Fruit fly (Drosophila melanogaster): ENCODE data around the gene CG17193.

Gene CG17193

DNA sequence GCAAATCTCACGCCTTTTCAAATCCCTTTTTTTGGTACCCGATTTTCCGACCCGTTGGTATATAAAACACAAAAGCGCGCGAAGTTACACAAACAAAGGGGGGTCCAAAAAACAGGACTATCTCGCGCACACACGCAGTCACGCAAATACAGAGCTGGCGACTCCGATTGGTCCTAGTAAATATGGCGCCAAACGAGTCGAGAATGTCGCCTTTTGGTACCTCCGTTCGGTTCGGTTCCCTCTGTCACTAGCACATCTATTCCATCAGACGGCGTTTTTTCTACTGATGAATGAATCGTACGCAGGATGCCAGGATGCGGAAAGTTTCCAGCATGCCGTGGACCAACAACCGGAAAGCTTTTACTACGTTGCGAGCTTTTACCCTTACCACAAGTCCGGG is at the start of gene CG17193:
CG17193 (minus strand) TSS at position 289 of the 400 bp plus-strand sequence.
- no peak for TF ChIP-seq spab (GFP tag; optimal IDR thresholded peaks at IDR 0.05)
- no peak for TF ChIP-seq CG31627 (GFP tag; optimal IDR thresholded peaks at IDR 0.05)
- TF ChIP-seq Sox102F (GFP tag; optimal IDR thresholded peaks at IDR 0.05): no peak
- TF ChIP-seq CG8319 (GFP tag; optimal IDR thresholded peaks at IDR 0.05): no peak
- no peak for TF ChIP-seq CG6808 (GFP tag; optimal IDR thresholded peaks at IDR 0.05)
- TF ChIP-seq eg (GFP tag; IDR thresholded peaks at IDR 0.05): no peak
- no peak for TF ChIP-seq CG6854 (GFP tag; optimal IDR thresholded peaks at IDR 0.05)
- TF ChIP-seq fd59A (GFP tag; optimal IDR thresholded peaks at IDR 0.05): no peak
- TF ChIP-seq CG8119 (GFP tag; IDR thresholded peaks at IDR 0.05): no peak
- TF ChIP-seq topi (GFP tag; optimal IDR thresholded peaks at IDR 0.05): no peak
- TF ChIP-seq Eip78C (GFP tag): no peak

dm6 chr3R:20082350-20082749 is 26.5 kb upstream of the CG17193 start, which contains the start of gene Rh3:
Gene Rh3, minus strand, starts transcription at chr3R:20082450.
- TF ChIP-seq ss (GFP tag; optimal IDR thresholded peaks at IDR 0.05) (no peak), CG10631 (GFP tag; optimal IDR thresholded peaks at IDR 0.05) (no peak), Hr4 (GFP tag; optimal IDR thresholded peaks at IDR 0.05) (no peak), CG6276 (GFP tag; optimal IDR thresholded peaks at IDR 0.05) (no peak), fd59A (GFP tag; optimal IDR thresholded peaks at IDR 0.05) (no peak), cyc (GFP tag; optimal IDR thresholded peaks at IDR 0.05) (no peak), eg (GFP tag; IDR thresholded peaks at IDR 0.05) (no peak), Sox14 (GFP tag; optimal IDR thresholded peaks at IDR 0.05) (no peak), CG11294 (GFP tag; IDR thresholded peaks at IDR 0.05) (no peak), Ets96B (tag; optimal IDR thresholded peaks at IDR 0.05) (no peak), CG7368 (GFP tag; optimal IDR thresholded peaks at IDR 0.05) (no peak), CG11762 (GFP tag; optimal IDR thresholded peaks at IDR 0.05; ENCODE audit: insufficient read depth) (no peak), Smox (GFP tag; optimal IDR thresholded peaks at IDR 0.05) (no peak), Gug (GFP tag; IDR thresholded peaks at IDR 0.05) (no peak), CG31627 (GFP tag; optimal IDR thresholded peaks at IDR 0.05) (no peak), vri (GFP tag; optimal IDR thresholded peaks at IDR 0.05) (no peak), Ets21C (GFP tag; optimal IDR thresholded peaks at IDR 0.05) (no peak), svp (GFP tag) (no peak), CG3919 (GFP tag; optimal IDR thresholded peaks at IDR 0.05) (no peak), CG16779 (tag; optimal IDR thresholded peaks at IDR 0.05) (no peak)

dm6 chr3R:20080205-20080604 is 24.3 kb upstream of the CG17193 start:
- no peak for TF ChIP-seq Smox (GFP tag; optimal IDR thresholded peaks at IDR 0.05)
- no peak for TF ChIP-seq CG1621 (tag; optimal IDR thresholded peaks at IDR 0.05)
- TF ChIP-seq dac (GFP tag; optimal IDR thresholded peaks at IDR 0.05): no peak
- TF ChIP-seq Hr4 (GFP tag; optimal IDR thresholded peaks at IDR 0.05): no peak
- no peak for TF ChIP-seq CG7368 (GFP tag; optimal IDR thresholded peaks at IDR 0.05)
- TF ChIP-seq CG8119 (GFP tag; IDR thresholded peaks at IDR 0.05): no peak
- TF ChIP-seq CG31627 (GFP tag; optimal IDR thresholded peaks at IDR 0.05): no peak
- no peak for TF ChIP-seq CG11902 (GFP tag; optimal IDR thresholded peaks at IDR 0.05)
- TF ChIP-seq CG6276 (GFP tag; optimal IDR thresholded peaks at IDR 0.05): no peak
- no peak for TF ChIP-seq Ets21C (GFP tag; optimal IDR thresholded peaks at IDR 0.05)

- no peak for TF ChIP-seq Sox102F (GFP tag; optimal IDR thresholded peaks at IDR 0.05)
- TF ChIP-seq net (GFP tag; optimal IDR thresholded peaks at IDR 0.05): no peak
- TF ChIP-seq topi (GFP tag; optimal IDR thresholded peaks at IDR 0.05): no peak
- no peak for TF ChIP-seq Smox (GFP tag; optimal IDR thresholded peaks at IDR 0.05)
- no peak for TF ChIP-seq CG3919 (GFP tag; optimal IDR thresholded peaks at IDR 0.05)
- no peak for TF ChIP-seq CG8319 (GFP tag; optimal IDR thresholded peaks at IDR 0.05)
- no peak for TF ChIP-seq Hr38 (GFP tag; optimal IDR thresholded peaks at IDR 0.05)
- TF ChIP-seq CG11294 (GFP tag; IDR thresholded peaks at IDR 0.05): no peak
- no peak for TF ChIP-seq Lpt (GFP tag; optimal IDR thresholded peaks at IDR 0.05)
- no peak for TF ChIP-seq eg (GFP tag; IDR thresholded peaks at IDR 0.05)
- no peak for TF ChIP-seq Ets21C (GFP tag; optimal IDR thresholded peaks at IDR 0.05)
- TF ChIP-seq fkh (GFP tag; optimal IDR thresholded peaks at IDR 0.05): no peak
- no peak for TF ChIP-seq OdsH (GFP tag; optimal IDR thresholded peaks at IDR 0.05)
- no peak for TF ChIP-seq Gug (GFP tag; IDR thresholded peaks at IDR 0.05)
Measured at dm6 chr3R:20066435-20066834, 10.5 kb upstream of the CG17193 start.
